Fruit fly (Drosophila melanogaster): ENCODE measurements around the gene DCTN6-p27.
A peak's percentile ranks its signal among the peaks of the same experiment; 100 is the strongest.

DCTN6-p27 gene

dm6 chr2L:19165998-19166397 is 33.9 kb downstream of the DCTN6-p27 start:
- TF ChIP-seq Hr83 (GFP tag; optimal IDR thresholded peaks at IDR 0.05; ENCODE audit: poor library complexity, severe bottlenecking) (peak; percentile 20), Abd-B (GFP tag; optimal IDR thresholded peaks at IDR 0.05) (no peak), Vsx2 (GFP tag; optimal IDR thresholded peaks at IDR 0.05; ENCODE audit: partially characterized antibody) (peak; percentile 72), N (GFP tag; optimal IDR thresholded peaks at IDR 0.05) (peak; percentile 94), Myc (optimal IDR thresholded peaks at IDR 0.05) (peak; percentile 89), pan (optimal IDR thresholded peaks at IDR 0.05) (no peak)

DNA sequence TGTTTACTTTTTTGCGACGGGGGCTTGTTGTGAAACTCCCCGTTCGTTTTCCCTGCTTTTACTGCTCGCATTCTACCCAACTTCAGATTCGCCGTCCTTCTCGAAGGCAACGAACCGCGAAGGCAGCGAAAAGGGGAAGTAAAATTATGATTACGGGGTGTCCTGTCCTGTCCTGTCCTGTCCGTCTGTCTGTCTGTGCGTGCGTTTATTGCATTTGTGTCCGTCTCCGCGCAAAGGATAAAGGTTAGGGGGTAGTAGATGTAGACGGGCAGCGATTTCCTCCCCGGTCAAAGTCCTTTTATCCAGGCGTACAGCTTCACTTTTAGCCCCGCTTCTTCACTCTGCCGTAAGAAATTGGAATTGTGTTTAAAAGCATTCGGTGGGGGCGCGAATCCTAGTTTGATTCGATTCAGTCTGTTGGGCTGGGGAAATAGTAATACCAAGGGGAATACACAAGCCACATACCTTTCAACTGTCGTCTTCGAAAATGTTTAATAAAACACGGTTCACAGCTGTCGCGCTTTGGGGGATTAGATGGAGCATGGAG is 35.1 kb downstream of the DCTN6-p27 start:
- no peak for TF ChIP-seq foxo (GFP tag; optimal IDR thresholded peaks at IDR 0.05)
- no peak for TF ChIP-seq Hr83 (GFP tag; optimal IDR thresholded peaks at IDR 0.05; ENCODE audit: poor library complexity, severe bottlenecking)
- no peak for TF ChIP-seq h (GFP tag; optimal IDR thresholded peaks at IDR 0.05)
- no peak for TF ChIP-seq fru (GFP tag; optimal IDR thresholded peaks at IDR 0.05)
- TF ChIP-seq Dfd (GFP tag; optimal IDR thresholded peaks at IDR 0.05) = no peak
- TF ChIP-seq sv (GFP tag; optimal IDR thresholded peaks at IDR 0.05) = no peak
- TF ChIP-seq Rel (GFP tag; optimal IDR thresholded peaks at IDR 0.05) = no peak
- no peak for TF ChIP-seq Rel (tag; optimal IDR thresholded peaks at IDR 0.05)
- TF ChIP-seq rgr (GFP tag; optimal IDR thresholded peaks at IDR 0.05) = no peak
- TF ChIP-seq usp (GFP tag; optimal IDR thresholded peaks at IDR 0.05) = no peak
- TF ChIP-seq CrebA (GFP tag; optimal IDR thresholded peaks at IDR 0.05; ENCODE audit: borderline replicate concordance) = no peak
- TF ChIP-seq OdsH (GFP tag; optimal IDR thresholded peaks at IDR 0.05) = no peak
- no peak for TF ChIP-seq dl (GFP tag; optimal IDR thresholded peaks at IDR 0.05; ENCODE audit: insufficient read depth in 1 of 2, partially characterized antibody in 2 of 2)
- no peak for TF ChIP-seq Dif (GFP tag; optimal IDR thresholded peaks at IDR 0.05; ENCODE audit: partially characterized antibody)
- TF ChIP-seq jim (GFP tag; optimal IDR thresholded peaks at IDR 0.05) = no peak
- TF ChIP-seq Mio (GFP tag; optimal IDR thresholded peaks at IDR 0.05) = no peak
- no peak for TF ChIP-seq Jra (GFP tag; optimal IDR thresholded peaks at IDR 0.05)
- TF ChIP-seq HLH106 (tag; optimal IDR thresholded peaks at IDR 0.05) = no peak
- TF ChIP-seq GATAd (GFP tag; optimal IDR thresholded peaks at IDR 0.05) = no peak
- no peak for TF ChIP-seq br (GFP tag; optimal IDR thresholded peaks at IDR 0.05)
- no peak for TF ChIP-seq tai (GFP tag; optimal IDR thresholded peaks at IDR 0.05)

dm6 chr2L:19168095-19168697 is 36.1 kb downstream of the DCTN6-p27 start:
- no peak for TF ChIP-seq dmrt93B (GFP tag; optimal IDR thresholded peaks at IDR 0.05)
- no peak for TF ChIP-seq Dif (GFP tag; optimal IDR thresholded peaks at IDR 0.05; ENCODE audit: partially characterized antibody)
- no peak for TF ChIP-seq Rel (GFP tag; optimal IDR thresholded peaks at IDR 0.05)
- TF ChIP-seq Rel (tag; optimal IDR thresholded peaks at IDR 0.05) = no peak
- TF ChIP-seq h (GFP tag; optimal IDR thresholded peaks at IDR 0.05) = no peak
- TF ChIP-seq br (GFP tag; optimal IDR thresholded peaks at IDR 0.05) = no peak
- no peak for TF ChIP-seq sv (GFP tag; optimal IDR thresholded peaks at IDR 0.05)
- no peak for TF ChIP-seq brk (GFP tag; optimal IDR thresholded peaks at IDR 0.05)
- no peak for TF ChIP-seq CG32264 (GFP tag; optimal IDR thresholded peaks at IDR 0.05)
- TF ChIP-seq dsf (GFP tag; optimal IDR thresholded peaks at IDR 0.05; ENCODE audit: borderline replicate concordance) = no peak
- TF ChIP-seq fru (GFP tag; optimal IDR thresholded peaks at IDR 0.05) = no peak
- no peak for TF ChIP-seq psq (GFP tag; optimal IDR thresholded peaks at IDR 0.05)
- TF ChIP-seq Mio (GFP tag; optimal IDR thresholded peaks at IDR 0.05) = no peak
- no peak for TF ChIP-seq Sp1 (GFP tag; optimal IDR thresholded peaks at IDR 0.05)
- TF ChIP-seq CG9705 (GFP tag; optimal IDR thresholded peaks at IDR 0.05) = no peak

dm6 chr2L:19181153-19181892 is 49.2 kb downstream of the DCTN6-p27 start, which contains the start of gene CG17568:
CG17568 (minus strand) TSS chr2L:19181702.
- TF ChIP-seq Hr78 (GFP tag; optimal IDR thresholded peaks at IDR 0.05) (no peak), ey (GFP tag; optimal IDR thresholded peaks at IDR 0.05) (no peak), psq (GFP tag; optimal IDR thresholded peaks at IDR 0.05) (no peak), br (GFP tag; optimal IDR thresholded peaks at IDR 0.05) (no peak), dmrt93B (GFP tag; optimal IDR thresholded peaks at IDR 0.05) (no peak), tai (GFP tag; optimal IDR thresholded peaks at IDR 0.05) (no peak), woc (GFP tag; optimal IDR thresholded peaks at IDR 0.05) (peak; percentile 57), Abd-B (GFP tag; optimal IDR thresholded peaks at IDR 0.05) (no peak), HLH106 (tag; optimal IDR thresholded peaks at IDR 0.05) (no peak), Dfd (GFP tag; optimal IDR thresholded peaks at IDR 0.05) (no peak), Vsx2 (GFP tag; optimal IDR thresholded peaks at IDR 0.05; ENCODE audit: partially characterized antibody) (no peak), foxo (GFP tag; optimal IDR thresholded peaks at IDR 0.05) (peak in 1 of 2 experiments; percentile 2)
